Worm (Caenorhabditis elegans): ENCODE data around the gene srw-130.
"Not testable (repeated sequence)": the region's sequence is repeated elsewhere in the genome, so short reads cannot be mapped to it uniquely, and the experiment has no call there.

The srw-130 gene

DNA sequence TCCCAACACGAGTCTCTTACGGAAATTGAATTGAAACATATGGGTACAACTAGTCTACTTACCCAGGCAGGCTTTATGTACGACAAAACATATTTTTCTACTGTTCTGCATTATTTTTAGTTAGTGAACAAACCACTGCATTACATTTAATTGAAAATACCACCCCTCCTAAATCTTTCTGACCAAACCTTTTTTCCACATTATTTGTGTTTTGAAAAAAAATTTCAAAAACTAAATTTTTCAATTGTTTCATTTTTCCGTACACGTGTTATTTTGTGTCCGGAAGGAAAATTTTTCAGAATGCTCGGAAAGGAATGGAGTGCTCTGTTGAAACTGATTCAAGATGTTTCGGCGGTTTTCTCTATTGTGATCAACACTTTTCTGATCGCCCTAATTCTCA is 36.3 kb downstream of the srw-130 start, which contains the start of gene str-226:
str-226 (plus strand) TSS at position 301 of the 400 bp plus-strand sequence.
- TF ChIP-seq sptf-1 (tag; optimal IDR thresholded peaks at IDR 0.05): no peak
- no peak for TF ChIP-seq lin-13 (tag; optimal IDR thresholded peaks at IDR 0.05)
- TF ChIP-seq ceh-83 (GFP tag; optimal IDR thresholded peaks at IDR 0.05): no peak
- no peak for TF ChIP-seq elt-1 (tag; optimal IDR thresholded peaks at IDR 0.05; ENCODE audit: borderline replicate concordance, insufficient read depth)
- no peak for TF ChIP-seq drap-1 (GFP tag; optimal IDR thresholded peaks at IDR 0.05)
- TF ChIP-seq ces-1 (GFP tag; optimal IDR thresholded peaks at IDR 0.05): no peak
- no peak for TF ChIP-seq nhr-76 (tag; optimal IDR thresholded peaks at IDR 0.05)
- no peak for TF ChIP-seq flh-1 (GFP tag; optimal IDR thresholded peaks at IDR 0.05)
- TF ChIP-seq unc-62 (GFP tag; optimal IDR thresholded peaks at IDR 0.05): no peak

DNA sequence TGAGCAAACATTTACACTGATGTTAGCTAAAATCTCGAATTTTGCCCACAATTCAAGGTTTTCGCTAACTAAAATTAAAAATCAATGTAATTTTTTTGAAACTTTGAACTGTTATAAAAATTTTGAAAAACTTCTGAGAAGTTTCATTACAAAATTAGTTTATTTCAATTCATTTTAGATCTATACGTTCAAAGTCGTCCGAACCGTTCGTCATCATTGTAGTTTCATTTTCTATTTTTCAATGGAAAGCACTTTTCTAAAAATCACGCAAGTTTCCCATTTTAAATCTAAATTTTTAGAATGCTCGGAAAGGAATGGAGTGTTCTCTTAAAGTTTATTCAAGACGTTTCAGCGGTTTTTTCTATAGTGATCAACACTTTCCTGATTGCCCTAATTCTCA is 38.8 kb downstream of the srw-130 start, which contains the start of gene str-228:
str-228 (plus strand) TSS at position 301 of the 400 bp plus-strand sequence.
- no peak for TF ChIP-seq nhr-12 (tag; optimal IDR thresholded peaks at IDR 0.05)
- no peak for TF ChIP-seq ces-1 (GFP tag; optimal IDR thresholded peaks at IDR 0.05)
- no peak for TF ChIP-seq snpc-4 (tag; optimal IDR thresholded peaks at IDR 0.05)
- TF ChIP-seq mab-5 (tag; optimal IDR thresholded peaks at IDR 0.05): no peak
- TF ChIP-seq nhr-237 (tag; optimal IDR thresholded peaks at IDR 0.05): no peak
- TF ChIP-seq drap-1 (GFP tag; optimal IDR thresholded peaks at IDR 0.05): no peak
- no peak for TF ChIP-seq elt-3 (tag; optimal IDR thresholded peaks at IDR 0.05)
- TF ChIP-seq blmp-1 (tag; optimal IDR thresholded peaks at IDR 0.05): no peak
- no peak for TF ChIP-seq nhr-28 (tag; optimal IDR thresholded peaks at IDR 0.05)
- TF ChIP-seq ztf-11 (tag; optimal IDR thresholded peaks at IDR 0.05): no peak
- TF ChIP-seq mls-2 (tag; optimal IDR thresholded peaks at IDR 0.05): no peak
- no peak for TF ChIP-seq M03D4.4 (tag; optimal IDR thresholded peaks at IDR 0.05)

DNA sequence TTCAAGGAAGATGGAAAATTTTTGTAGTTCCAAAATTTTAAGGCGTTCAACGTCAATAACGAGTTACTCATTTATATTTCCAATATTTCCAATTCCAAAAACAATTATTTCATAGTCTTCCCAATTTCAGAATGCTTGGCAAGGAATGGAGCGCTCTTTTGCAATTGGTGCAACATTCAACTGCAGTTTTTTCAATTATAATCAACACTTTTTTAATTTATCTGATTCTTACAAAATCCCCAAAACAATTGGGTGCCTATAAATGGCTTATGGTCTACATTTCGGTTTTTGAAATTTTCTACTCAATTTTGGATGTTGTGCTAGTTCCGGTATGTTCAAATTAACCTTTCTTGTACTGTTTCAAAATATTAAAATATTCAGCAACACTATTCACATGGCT is 41.0 kb downstream of the srw-130 start, which contains the start of gene str-225:
str-225 (plus strand) TSS at position 132 of the 400 bp plus-strand sequence.
- TF ChIP-seq nhr-237 (tag; optimal IDR thresholded peaks at IDR 0.05) (no peak), nhr-76 (tag; optimal IDR thresholded peaks at IDR 0.05) (no peak), unc-120 (tag; optimal IDR thresholded peaks at IDR 0.05; ENCODE audit: poor library complexity, severe bottlenecking) (no peak), tbx-8 (GFP tag; optimal IDR thresholded peaks at IDR 0.05) (no peak), hlh-1 (tag; optimal IDR thresholded peaks at IDR 0.05) (no peak), mab-5 (tag; optimal IDR thresholded peaks at IDR 0.05) (no peak), ceh-83 (GFP tag; optimal IDR thresholded peaks at IDR 0.05) (no peak), mls-2 (tag; optimal IDR thresholded peaks at IDR 0.05) (no peak), cnd-1 (tag; optimal IDR thresholded peaks at IDR 0.05) (no peak), unc-39 (tag; optimal IDR thresholded peaks at IDR 0.05) (no peak), ztf-11 (tag; optimal IDR thresholded peaks at IDR 0.05) (no peak), nhr-12 (tag; optimal IDR thresholded peaks at IDR 0.05) (no peak)

DNA sequence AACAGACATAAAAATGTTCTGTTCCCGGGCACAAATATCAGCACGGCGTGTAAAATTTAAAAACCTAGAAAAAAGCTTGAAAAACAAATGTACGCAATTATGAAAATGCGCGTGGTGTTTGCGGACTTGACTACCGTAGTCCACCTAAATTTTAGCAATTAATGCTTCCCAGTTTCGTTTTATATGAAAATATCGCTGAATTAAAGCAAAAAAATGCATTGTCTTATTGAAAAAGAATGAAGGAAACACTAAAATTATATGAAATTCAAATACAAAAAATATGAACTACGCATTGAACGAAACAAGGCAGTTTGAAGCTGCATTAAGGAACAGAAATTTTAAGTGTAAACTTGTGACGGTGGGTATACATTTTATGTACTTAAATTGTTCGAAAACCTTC is 42.4 kb downstream of the srw-130 start, which contains the start of gene ugt-64:
ugt-64 (minus strand) TSS at position 101 of the 400 bp plus-strand sequence.
- not testable (repeated sequence) for TF ChIP-seq bed-3 (GFP tag; optimal IDR thresholded peaks at IDR 0.05); blmp-1 (tag; optimal IDR thresholded peaks at IDR 0.05); zip-8 (tag; optimal IDR thresholded peaks at IDR 0.05)

DNA sequence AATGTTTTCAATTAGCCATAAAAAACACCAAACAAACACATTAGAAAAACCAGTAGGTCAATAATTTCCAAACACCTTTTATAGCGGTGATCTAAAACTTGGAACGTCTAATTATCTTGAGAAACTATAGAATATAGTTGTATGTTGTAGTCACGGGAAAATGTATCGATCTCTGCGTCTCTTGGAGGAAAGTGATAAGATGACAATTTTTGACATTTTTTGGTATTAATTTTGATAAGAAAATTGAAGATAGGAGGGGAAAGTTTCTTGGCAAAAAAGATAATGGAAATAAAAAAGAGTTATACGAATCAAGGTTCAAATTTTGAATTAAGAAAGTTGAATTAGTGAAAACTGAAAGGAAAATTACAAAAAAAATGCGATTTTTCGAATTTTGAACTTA is 43.0 kb downstream of the srw-130 start:
- TF ChIP-seq ham-2 (GFP tag; optimal IDR thresholded peaks at IDR 0.05): no peak
- no peak for TF ChIP-seq snpc-4 (tag; optimal IDR thresholded peaks at IDR 0.05)
- TF ChIP-seq lin-32 (GFP tag; optimal IDR thresholded peaks at IDR 0.05): no peak
- TF ChIP-seq nhr-76 (tag; optimal IDR thresholded peaks at IDR 0.05): no peak
- no peak for TF ChIP-seq M03D4.4 (tag; optimal IDR thresholded peaks at IDR 0.05)
- TF ChIP-seq ces-1 (GFP tag; optimal IDR thresholded peaks at IDR 0.05): no peak
- no peak for TF ChIP-seq unc-120 (tag; optimal IDR thresholded peaks at IDR 0.05; ENCODE audit: poor library complexity, severe bottlenecking)
- no peak for TF ChIP-seq nhr-28 (tag; optimal IDR thresholded peaks at IDR 0.05)
- TF ChIP-seq ztf-11 (tag; optimal IDR thresholded peaks at IDR 0.05): no peak

DNA sequence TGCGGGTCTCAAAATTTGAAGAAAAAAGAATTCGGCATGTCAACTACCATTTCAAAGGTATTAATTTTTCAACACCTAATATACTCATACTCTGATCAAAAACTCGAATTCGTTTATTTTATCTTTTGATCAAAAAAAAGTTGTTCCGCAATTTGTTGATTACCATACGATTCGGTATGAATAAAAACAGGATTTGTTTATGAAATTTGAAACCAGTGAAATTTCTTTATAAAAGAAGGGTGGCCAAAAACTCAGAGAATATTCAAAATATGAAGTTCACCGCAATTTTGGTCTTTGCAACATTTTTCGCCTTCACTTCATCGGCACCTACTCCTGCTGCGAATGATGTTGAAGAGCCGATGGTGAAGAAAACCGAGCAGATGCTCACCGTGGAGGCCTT is 46.7 kb downstream of the srw-130 start, which contains the start of the genes C07G3.8 and C07G3.10:
C07G3.8 (minus strand) TSS at position 101 of the 400 bp plus-strand sequence.
C07G3.10 (plus strand) TSS at position 270 of the 400 bp plus-strand sequence.
- TF ChIP-seq ham-2 (GFP tag; optimal IDR thresholded peaks at IDR 0.05): no peak
- TF ChIP-seq tbx-8 (GFP tag; optimal IDR thresholded peaks at IDR 0.05): no peak
- TF ChIP-seq zip-8 (tag; optimal IDR thresholded peaks at IDR 0.05): no peak
- TF ChIP-seq hlh-1 (tag; optimal IDR thresholded peaks at IDR 0.05): no peak
- TF ChIP-seq ces-1 (GFP tag; optimal IDR thresholded peaks at IDR 0.05): no peak
- TF ChIP-seq M03D4.4 (tag; optimal IDR thresholded peaks at IDR 0.05): no peak
- TF ChIP-seq mls-2 (tag; optimal IDR thresholded peaks at IDR 0.05): no peak
- TF ChIP-seq mep-1 (tag; optimal IDR thresholded peaks at IDR 0.05): no peak
- no peak for TF ChIP-seq bed-3 (GFP tag; optimal IDR thresholded peaks at IDR 0.05)
- TF ChIP-seq sem-2 (GFP tag; optimal IDR thresholded peaks at IDR 0.05): no peak
- TF ChIP-seq lin-32 (GFP tag; optimal IDR thresholded peaks at IDR 0.05): no peak
- TF ChIP-seq lin-13 (tag; optimal IDR thresholded peaks at IDR 0.05): no peak
- TF ChIP-seq elt-3 (tag; optimal IDR thresholded peaks at IDR 0.05): no peak
- no peak for TF ChIP-seq snpc-4 (tag; optimal IDR thresholded peaks at IDR 0.05)
- TF ChIP-seq lsy-2 (tag; optimal IDR thresholded peaks at IDR 0.05): no peak
